Worm (Caenorhabditis elegans) whole organism, L4 larva: ENCODE measurements around the gene fbxa-27.

Experiments
- ama-1 ChIP-seq: fragments of 150-350 bp; optimal IDR thresholded peaks from 2 replicates; lab custom pipeline; 2014; ENCODE audit warnings: inconsistent platforms, mixed read lengths
- dmd-8 ChIP-seq: fragments of 200-800 bp; sonication (Bioruptor generic); IDR thresholded peaks from 2 replicates; pipeline ENCODE4 v1.3.6; 2022; ENCODE audit warnings: missing genetic modification characterization, missing compliant biosample characterization
- duxl-1 ChIP-seq: sonication (generic microtip); optimal IDR thresholded peaks from 2 replicates; lab custom pipeline; 2016; ENCODE audit warnings: mild to moderate bottlenecking, missing genetic modification characterization, moderate library complexity, missing compliant biosample characterization; ENCODE audit not compliant: poor library complexity
- fkh-10 ChIP-seq: fragments of 150-350 bp; optimal IDR thresholded peaks from 2 replicates; lab custom pipeline; 2014; ENCODE audit warnings: missing biosample characterization, missing genetic modification reagents, missing genetic modification characterization
- nhr-111 ChIP-seq: fragments of 200-800 bp; sonication (Bioruptor generic); optimal IDR thresholded peaks from 2 replicates; lab custom pipeline; 2018; ENCODE audit warnings: mild to moderate bottlenecking, missing genetic modification characterization, missing compliant biosample characterization
- nhr-28 ChIP-seq: fragments of 150-350 bp; optimal IDR thresholded peaks from 2 replicates; lab custom pipeline; 2014; ENCODE audit warnings: missing biosample characterization, missing genetic modification characterization
- nhr-6 ChIP-seq: fragments of 150-350 bp; optimal IDR thresholded peaks from 2 replicates; lab custom pipeline; 2014; ENCODE audit warnings: missing biosample characterization, missing genetic modification characterization
- nhr-77 ChIP-seq: fragments of 150-350 bp; optimal IDR thresholded peaks from 2 replicates; lab custom pipeline; 2014; ENCODE audit warnings: missing biosample characterization, missing genetic modification characterization
- pha-4 ChIP-seq, 2 experiments: fragments of 150-350 bp in 1 of 2; fragments of 200-800 bp in 1 of 2; sonication (Bioruptor generic) in 1 of 2; IDR thresholded peaks in 1 of 2; optimal IDR thresholded peaks in 1 of 2; 2 replicates each; pipeline versions ENCODE4 v1.3.6 to Lab custom; 2014 to 2022; ENCODE audit warnings: missing genetic modification characterization in 2 of 2, missing genetic modification reagents in 2 of 2, missing biosample characterization in 1 of 2, missing compliant biosample characterization in 1 of 2
- php-3 ChIP-seq: fragments of 200-800 bp; sonication (Bioruptor generic); IDR thresholded peaks from 2 replicates; pipeline ENCODE4 v1.3.6; 2022; ENCODE audit warnings: missing genetic modification reagents, missing genetic modification characterization, missing compliant biosample characterization
- zip-2 ChIP-seq: fragments of 150-350 bp; optimal IDR thresholded peaks from 2 replicates; lab custom pipeline; 2014; ENCODE audit warnings: missing biosample characterization, missing genetic modification characterization

DNA sequence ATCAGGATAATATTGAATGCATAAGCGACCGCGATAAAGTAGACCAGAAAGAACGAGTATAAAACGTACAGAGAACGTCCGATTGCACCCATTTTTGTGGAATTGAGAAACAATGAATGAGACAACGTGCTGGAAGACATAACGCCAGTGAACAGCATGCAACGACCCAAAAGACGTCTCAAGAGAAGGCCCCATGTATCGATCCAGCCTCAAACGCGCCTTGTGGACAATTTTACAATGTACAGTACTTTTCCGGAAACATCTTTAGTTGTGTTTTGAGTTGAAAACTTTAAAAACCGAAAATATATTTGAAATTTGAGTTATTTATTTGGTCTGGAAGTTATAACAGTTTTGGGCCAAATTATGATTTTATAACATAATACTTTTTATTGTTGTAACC is 8.0 kb downstream of the fbxa-27 start, which contains the start of gene Y82E9BL.3:
- TF ChIP-seq php-3 (GFP tag; lab: Robert Waterston, UW) (no peak), pha-4 (GFP tag; IDR thresholded peaks at IDR 0.05; lab: Robert Waterston, UW) (no peak), pha-4 (tag; optimal IDR thresholded peaks at IDR 0.05; lab: Kevin White, UChicago) (no peak), dmd-8 (GFP tag; lab: Robert Waterston, UW) (no peak), duxl-1 (tag; lab: Kevin White, UChicago) (no peak), zip-2 (tag; lab: Kevin White, UChicago) (no peak), nhr-77 (tag; lab: Kevin White, UChicago) (no peak), ama-1 (no peak), fkh-10 (GFP tag; lab: Kevin White, UChicago) (no peak), nhr-28 (tag; lab: Kevin White, UChicago) (no peak), nhr-111 (GFP tag; lab: Kevin White, UChicago) (no peak), nhr-6 (tag; lab: Kevin White, UChicago) (no peak)
